Worm (Caenorhabditis elegans) whole organism, late embryonic: ENCODE results near the gene srg-10.

ENCODE experiments used
- ama-1 ChIP-seq: fragments of 150-350 bp; optimal IDR thresholded peaks from 2 replicates; lab custom pipeline; 2014
- ceh-34 ChIP-seq: sonication (generic microtip); optimal IDR thresholded peaks from 2 replicates; lab custom pipeline; 2016; ENCODE audit warnings: mild to moderate bottlenecking, missing genetic modification characterization, missing compliant biosample characterization
- elt-2 ChIP-seq: sonication (generic microtip); optimal IDR thresholded peaks from 2 replicates; lab custom pipeline; 2016; ENCODE audit warnings: missing genetic modification reagents, missing genetic modification characterization, missing compliant biosample characterization
- fax-1 ChIP-seq: sonication (generic microtip); optimal IDR thresholded peaks from 2 replicates; lab custom pipeline; 2016; ENCODE audit warnings: missing genotype, missing genetic modification characterization, missing compliant biosample characterization
- fkh-10 ChIP-seq: fragments of 150-350 bp; optimal IDR thresholded peaks from 2 replicates; lab custom pipeline; 2014; ENCODE audit warnings: missing biosample characterization, missing genetic modification reagents, missing genetic modification characterization
- hlh-30 ChIP-seq: sonication (generic microtip); optimal IDR thresholded peaks from 2 replicates; lab custom pipeline; 2017; ENCODE audit warnings: antibody characterized with exemption, missing genetic modification characterization, missing compliant biosample characterization; ENCODE audit not compliant: insufficient read depth
- hlh-6 ChIP-seq: sonication (generic microtip); optimal IDR thresholded peaks from 2 replicates; lab custom pipeline; 2016; ENCODE audit warnings: missing genotype, missing genetic modification characterization, missing compliant biosample characterization
- mec-3 ChIP-seq: sonication (generic microtip); optimal IDR thresholded peaks from 2 replicates; lab custom pipeline; 2016; ENCODE audit warnings: borderline replicate concordance, missing genetic modification characterization, missing compliant biosample characterization
- pha-2 ChIP-seq: sonication (generic microtip); optimal IDR thresholded peaks from 2 replicates; lab custom pipeline; 2017; ENCODE audit warnings: mild to moderate bottlenecking, missing genetic modification characterization, missing compliant biosample characterization
- pha-4 ChIP-seq: fragments of 150-350 bp; optimal IDR thresholded peaks from 2 replicates; lab custom pipeline; 2018; ENCODE audit warnings: missing biosample characterization, missing genetic modification reagents, missing genetic modification characterization
- tbx-2 ChIP-seq: sonication (generic microtip); optimal IDR thresholded peaks from 2 replicates; lab custom pipeline; 2016; ENCODE audit warnings: missing genetic modification characterization, missing compliant biosample characterization
- unc-55 ChIP-seq: sonication (generic microtip); optimal IDR thresholded peaks from 2 replicates; lab custom pipeline; 2017; ENCODE audit warnings: missing biosample characterization, missing genetic modification reagents, missing genetic modification characterization

DNA sequence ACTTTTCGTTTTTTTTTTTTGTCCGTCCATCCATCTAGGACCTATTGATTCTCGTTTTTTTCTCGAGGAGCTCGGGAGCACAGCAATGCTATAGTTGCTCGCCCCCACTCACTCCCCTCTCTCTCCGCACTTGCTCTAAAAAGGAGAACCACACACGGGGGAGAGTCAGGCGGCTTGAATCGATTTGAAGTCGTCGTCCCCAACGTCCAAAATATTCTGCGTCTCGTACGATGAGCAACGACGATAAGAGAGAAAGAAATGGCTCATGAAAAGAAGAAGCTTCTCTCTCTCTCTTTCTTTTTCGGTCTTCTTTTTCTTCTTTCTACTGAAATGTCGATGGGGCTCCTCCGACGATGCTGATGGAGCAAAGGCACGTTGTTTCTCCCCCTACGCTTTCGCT is 21.2 kb upstream of the srg-10 start:
- TF ChIP-seq pha-2 (tag; lab: Kevin White, UChicago), result no peak
- TF ChIP-seq hlh-6 (tag; lab: Kevin White, UChicago), result no peak
- no peak for TF ChIP-seq fkh-10
- TF ChIP-seq mec-3, result no peak
- TF ChIP-seq elt-2, result no peak
- TF ChIP-seq ama-1 (lab: Kevin White, UChicago), result no peak
- TF ChIP-seq tbx-2 (tag; lab: Kevin White, UChicago), result no peak
- TF ChIP-seq ceh-34, result no peak
- TF ChIP-seq unc-55, result no peak
- TF ChIP-seq fax-1 (tag; lab: Kevin White, UChicago), result no peak
- no peak for TF ChIP-seq pha-4 (tag; lab: Kevin White, UChicago)
- no peak for TF ChIP-seq hlh-30
